Worm (Caenorhabditis elegans): ENCODE results near the gene icln-1.

Gene icln-1

DNA sequence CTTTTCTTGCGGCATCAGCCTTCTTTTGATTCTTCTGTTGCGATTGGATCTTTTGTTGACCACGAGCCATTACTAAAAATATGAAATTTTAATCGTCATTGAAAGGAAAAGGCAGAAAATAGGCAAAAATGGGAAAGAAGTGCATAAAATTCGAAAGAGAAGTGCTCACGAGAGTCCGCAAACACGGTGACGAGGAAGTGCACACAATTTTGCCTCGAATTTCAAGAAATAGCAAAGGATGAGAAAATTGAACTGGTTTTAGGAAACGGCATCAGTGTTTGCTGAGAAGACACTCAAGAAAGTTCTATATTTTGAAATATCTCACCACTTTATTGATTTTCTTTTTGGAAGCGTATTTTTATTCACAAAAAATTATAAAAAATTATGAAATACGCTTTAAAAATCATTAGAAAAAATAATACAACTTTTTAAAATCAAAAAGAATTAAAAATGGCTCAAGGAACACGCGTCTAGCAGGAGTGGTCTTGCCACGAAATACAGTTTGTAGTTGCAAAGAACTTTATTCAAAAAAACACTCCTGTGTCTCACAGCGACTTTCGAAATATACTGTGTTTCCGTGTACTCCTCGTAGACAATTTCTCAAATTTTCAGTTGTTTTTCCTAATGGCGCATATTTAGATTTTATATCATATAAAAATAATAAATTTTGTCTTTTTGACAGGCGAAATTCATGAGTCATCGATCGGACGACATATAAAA, 867 bp upstream of the icln-1 start, which contains the start of the genes znf-706 and cpna-3:
znf-706 (minus strand) TSS at position 72 of the 720 bp plus-strand sequence.
cpna-3 (plus strand) TSS at position 683 of the 720 bp plus-strand sequence.
- TF ChIP-seq lsy-2 (tag; optimal IDR thresholded peaks at IDR 0.05), result peak in 1 of 2 experiments; percentile 51
- peak; percentile 62 for TF ChIP-seq unc-55 (GFP tag; optimal IDR thresholded peaks at IDR 0.05)
- no peak for TF ChIP-seq egl-27 (tag; optimal IDR thresholded peaks at IDR 0.05)
- TF ChIP-seq nhr-129 (tag; optimal IDR thresholded peaks at IDR 0.05), result peak; percentile 46
- TF ChIP-seq gmeb-1 (tag; optimal IDR thresholded peaks at IDR 0.05), result peak; percentile 40
- peak; percentile 55 for TF ChIP-seq C34F6.9 (tag; optimal IDR thresholded peaks at IDR 0.05)

DNA sequence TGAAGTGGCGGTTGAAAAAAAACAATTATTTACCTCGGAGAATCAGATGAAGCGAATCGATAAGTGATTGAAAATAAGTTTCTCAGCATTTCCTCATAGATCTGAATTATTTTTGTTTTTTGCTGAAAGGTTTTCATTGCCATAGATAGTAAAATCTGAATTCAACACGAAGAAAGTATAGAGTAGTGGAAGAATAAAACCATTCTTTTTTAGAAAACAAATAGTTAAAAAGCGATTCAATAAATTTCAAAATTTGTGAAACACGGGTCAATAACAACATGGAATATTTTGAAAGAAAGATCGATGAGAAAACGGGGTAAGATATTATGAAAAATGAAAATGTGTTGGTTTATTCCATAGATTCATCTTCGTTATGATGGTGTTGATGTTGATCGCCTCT, 1.1 kb downstream of the icln-1 start, which contains the start of gene mrpl-42:
mrpl-42 (minus strand) TSS at position 101 of the 400 bp plus-strand sequence.
- TF ChIP-seq nhr-21 (tag; optimal IDR thresholded peaks at IDR 0.05), result no peak
- no peak for TF ChIP-seq lsy-2 (tag; optimal IDR thresholded peaks at IDR 0.05)
- TF ChIP-seq ceh-82 (tag; optimal IDR thresholded peaks at IDR 0.05), result no peak
- TF ChIP-seq sem-4 (tag; optimal IDR thresholded peaks at IDR 0.05), result no peak
- TF ChIP-seq aly-2 (tag; optimal IDR thresholded peaks at IDR 0.05), result no peak
- TF ChIP-seq ztf-1 (GFP tag; conservative IDR thresholded peaks at IDR 0.05), result no peak
- TF ChIP-seq lin-11 (tag; optimal IDR thresholded peaks at IDR 0.05), result no peak
- TF ChIP-seq sma-3 (GFP tag; optimal IDR thresholded peaks at IDR 0.05), result no peak
- TF ChIP-seq blmp-1 (tag; optimal IDR thresholded peaks at IDR 0.05; ENCODE audit: insufficient read depth), result no peak
- TF ChIP-seq peb-1 (tag; optimal IDR thresholded peaks at IDR 0.05), result no peak
- TF ChIP-seq sma-9 (GFP tag; optimal IDR thresholded peaks at IDR 0.05), result no peak
- TF ChIP-seq sma-9 (tag; optimal IDR thresholded peaks at IDR 0.05), result no peak
- no peak for TF ChIP-seq nhr-23 (tag; optimal IDR thresholded peaks at IDR 0.05)
- no peak for TF ChIP-seq egl-27 (tag; optimal IDR thresholded peaks at IDR 0.05)

DNA sequence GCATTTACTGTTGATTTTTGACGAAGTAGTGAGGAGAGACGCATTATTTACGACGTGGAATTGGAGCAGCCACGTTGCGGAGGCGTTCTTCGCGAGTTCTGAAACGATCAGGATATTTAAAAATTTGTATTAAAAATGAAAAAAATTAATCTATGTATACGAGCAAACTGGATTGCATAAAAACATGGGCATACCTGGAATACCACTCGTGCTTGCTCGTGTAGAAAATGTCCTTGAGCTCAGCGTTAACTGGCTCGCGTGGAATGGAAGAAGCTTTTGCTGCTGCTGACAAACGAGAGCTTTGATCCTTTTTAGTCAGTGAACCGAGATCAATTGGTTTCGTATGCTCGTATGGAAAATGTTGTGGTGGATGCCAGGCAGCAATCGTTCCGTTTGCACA, 1.5 kb downstream of the icln-1 start, which contains the start of gene lpl-1:
lpl-1 (minus strand) TSS at position 101 of the 400 bp plus-strand sequence.
- TF ChIP-seq mdl-1 (tag; optimal IDR thresholded peaks at IDR 0.05), result no peak
- no peak for TF ChIP-seq unc-39 (tag; optimal IDR thresholded peaks at IDR 0.05)
- TF ChIP-seq egl-27 (tag; optimal IDR thresholded peaks at IDR 0.05), result no peak
- no peak for TF ChIP-seq peb-1 (tag; optimal IDR thresholded peaks at IDR 0.05)
- no peak for TF ChIP-seq nhr-237 (tag; optimal IDR thresholded peaks at IDR 0.05)
- TF ChIP-seq ceh-82 (tag; optimal IDR thresholded peaks at IDR 0.05), result no peak
- TF ChIP-seq nhr-25 (tag; optimal IDR thresholded peaks at IDR 0.05), result no peak
- no peak for TF ChIP-seq Y55F3AM.14 (GFP tag; optimal IDR thresholded peaks at IDR 0.05)
- TF ChIP-seq sem-4 (tag; optimal IDR thresholded peaks at IDR 0.05), result no peak
- no peak for TF ChIP-seq fos-1 (tag; optimal IDR thresholded peaks at IDR 0.05)
- TF ChIP-seq ztf-1 (GFP tag; conservative IDR thresholded peaks at IDR 0.05), result no peak
- no peak for TF ChIP-seq lin-39 (tag; optimal IDR thresholded peaks at IDR 0.05)
- TF ChIP-seq nhr-10 (tag; optimal IDR thresholded peaks at IDR 0.05), result no peak
- no peak for TF ChIP-seq nhr-12 (tag; optimal IDR thresholded peaks at IDR 0.05)
- no peak for TF ChIP-seq ztf-11 (tag; optimal IDR thresholded peaks at IDR 0.05)
- TF ChIP-seq F13H6.1 (tag; optimal IDR thresholded peaks at IDR 0.05), result no peak
- no peak for TF ChIP-seq mbf-1 (tag; optimal IDR thresholded peaks at IDR 0.05)

DNA sequence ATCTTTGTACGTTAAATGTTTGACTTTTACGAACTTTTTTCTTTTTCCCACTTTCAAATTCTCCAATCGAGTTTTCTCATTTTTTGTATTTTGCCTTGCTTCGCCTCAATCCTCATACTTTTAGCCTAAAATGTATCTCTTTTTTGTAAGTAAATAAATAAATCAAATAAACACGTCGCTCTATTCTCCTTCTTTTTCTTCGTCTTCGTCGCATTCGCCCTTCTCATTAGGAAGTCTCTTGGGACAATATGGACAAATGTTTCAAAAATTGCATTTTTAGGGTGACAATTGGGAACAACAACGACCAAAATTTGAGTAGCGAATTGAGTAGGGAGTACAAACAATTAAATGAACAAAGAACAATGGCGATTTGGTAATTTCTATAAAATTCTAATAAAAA, 3.4 kb downstream of the icln-1 start:
- TF ChIP-seq ztf-1 (GFP tag; conservative IDR thresholded peaks at IDR 0.05) (no peak), ceh-16 (tag; optimal IDR thresholded peaks at IDR 0.05) (no peak), nhr-11 (tag; optimal IDR thresholded peaks at IDR 0.05) (no peak), aly-2 (tag; optimal IDR thresholded peaks at IDR 0.05) (no peak), mdl-1 (tag; optimal IDR thresholded peaks at IDR 0.05) (no peak), Y55F3AM.14 (GFP tag; optimal IDR thresholded peaks at IDR 0.05) (no peak), nhr-21 (tag; optimal IDR thresholded peaks at IDR 0.05) (no peak), skn-1 (tag; optimal IDR thresholded peaks at IDR 0.05) (no peak), lin-11 (tag; optimal IDR thresholded peaks at IDR 0.05) (no peak), mab-5 (tag; optimal IDR thresholded peaks at IDR 0.05) (no peak), unc-62 (GFP tag; optimal IDR thresholded peaks at IDR 0.05) (no peak), lin-39 (tag; optimal IDR thresholded peaks at IDR 0.05) (no peak), nhr-129 (tag; optimal IDR thresholded peaks at IDR 0.05) (no peak), zag-1 (tag; optimal IDR thresholded peaks at IDR 0.05) (peak; percentile 36), nhr-6 (tag; optimal IDR thresholded peaks at IDR 0.05) (no peak), nhr-237 (tag; optimal IDR thresholded peaks at IDR 0.05) (no peak), gmeb-1 (tag; optimal IDR thresholded peaks at IDR 0.05) (no peak), lin-13 (GFP tag; optimal IDR thresholded peaks at IDR 0.05) (no peak), crh-2 (tag; optimal IDR thresholded peaks at IDR 0.05) (peak; percentile 24), ztf-11 (tag; optimal IDR thresholded peaks at IDR 0.05) (no peak), mbf-1 (tag; optimal IDR thresholded peaks at IDR 0.05) (no peak), nhr-12 (tag; optimal IDR thresholded peaks at IDR 0.05) (no peak), sma-3 (GFP tag; optimal IDR thresholded peaks at IDR 0.05) (no peak), R02D3.7 (tag; optimal IDR thresholded peaks at IDR 0.05) (no peak), elt-1 (tag; optimal IDR thresholded peaks at IDR 0.05) (no peak), lsy-2 (tag; optimal IDR thresholded peaks at IDR 0.05) (peak in 1 of 2 experiments; percentile 31), ceh-82 (tag; optimal IDR thresholded peaks at IDR 0.05) (no peak), C34F6.9 (tag; optimal IDR thresholded peaks at IDR 0.05) (peak; percentile 42), sma-9 (GFP tag; optimal IDR thresholded peaks at IDR 0.05) (no peak), sma-9 (tag; optimal IDR thresholded peaks at IDR 0.05) (no peak), elt-3 (tag; optimal IDR thresholded peaks at IDR 0.05) (no peak), alr-1 (tag; optimal IDR thresholded peaks at IDR 0.05) (no peak), fos-1 (tag; optimal IDR thresholded peaks at IDR 0.05) (no peak), ztf-4 (tag; optimal IDR thresholded peaks at IDR 0.05) (no peak)

Measured in whole organism, L2 larva.